Worm (Caenorhabditis elegans) whole organism, L2 larva: ENCODE results near the gene act-1.

Source experiments
- F13H6.1 ChIP-seq: sonication (generic microtip); optimal IDR thresholded peaks from 2 replicates; lab custom pipeline; 2016; ENCODE audit warnings: missing genetic modification characterization, missing compliant biosample characterization
- Y55F3AM.14 ChIP-seq: fragments of 200-800 bp; sonication (Bioruptor generic); optimal IDR thresholded peaks from 2 replicates; lab custom pipeline; 2018; ENCODE audit warnings: mild to moderate bottlenecking, missing genetic modification characterization, missing compliant biosample characterization
- ZK546.5 ChIP-seq: sonication (generic microtip); optimal IDR thresholded peaks from 2 replicates; lab custom pipeline; 2017; ENCODE audit warnings: missing biosample characterization, missing genetic modification characterization
- alr-1 ChIP-seq: fragments of 150-350 bp; optimal IDR thresholded peaks from 2 replicates; lab custom pipeline; 2014; ENCODE audit warnings: missing biosample characterization, missing genetic modification characterization
- aly-2 ChIP-seq: fragments of 150-350 bp; optimal IDR thresholded peaks from 2 replicates; lab custom pipeline; 2014; ENCODE audit warnings: missing biosample characterization, missing genetic modification characterization
- blmp-1 ChIP-seq: sonication (generic microtip); optimal IDR thresholded peaks from 2 replicates; lab custom pipeline; 2017; ENCODE audit warnings: missing genetic modification characterization, mild to moderate bottlenecking, missing compliant biosample characterization, antibody characterized with exemption, moderate library complexity; ENCODE audit not compliant: insufficient read depth
- crh-2 ChIP-seq: sonication (generic microtip); optimal IDR thresholded peaks from 2 replicates; lab custom pipeline; 2017; ENCODE audit warnings: missing biosample characterization, missing genetic modification characterization
- dmd-4 ChIP-seq: sonication (generic microtip); optimal IDR thresholded peaks from 2 replicates; lab custom pipeline; 2017; ENCODE audit warnings: missing biosample characterization, missing genetic modification characterization
- egl-27 ChIP-seq: sonication (generic microtip); optimal IDR thresholded peaks from 3 replicates; lab custom pipeline; 2017; ENCODE audit warnings: missing biosample characterization, missing genetic modification reagents, missing genetic modification characterization
- elt-1 ChIP-seq: fragments of 150-350 bp; optimal IDR thresholded peaks from 2 replicates; lab custom pipeline; 2014; ENCODE audit warnings: missing biosample characterization, missing genetic modification characterization
- fos-1 ChIP-seq: fragments of 150-350 bp; optimal IDR thresholded peaks from 2 replicates; lab custom pipeline; 2014; ENCODE audit warnings: missing biosample characterization, missing genetic modification characterization
- gmeb-1 ChIP-seq: fragments of 150-350 bp; optimal IDR thresholded peaks from 2 replicates; lab custom pipeline; 2014; ENCODE audit warnings: missing biosample characterization, missing genetic modification characterization
- lin-13 ChIP-seq: fragments of 150-350 bp; optimal IDR thresholded peaks from 2 replicates; lab custom pipeline; 2014; ENCODE audit warnings: missing biosample characterization, missing genetic modification reagents, missing genetic modification characterization
- lsy-2 ChIP-seq, 2 experiments: fragments of 150-350 bp in 1 of 2; sonication (generic microtip) in 1 of 2; optimal IDR thresholded peaks; 2 replicates each; lab custom pipeline; 2014 to 2017; ENCODE audit warnings: missing biosample characterization in 2 of 2, missing genetic modification characterization in 2 of 2
- mbf-1 ChIP-seq: sonication (generic microtip); optimal IDR thresholded peaks from 2 replicates; lab custom pipeline; 2017; ENCODE audit warnings: missing biosample characterization, missing genetic modification characterization
- mdl-1 ChIP-seq, 2 experiments: fragments of 150-350 bp in 1 of 2; sonication (generic microtip) in 1 of 2; optimal IDR thresholded peaks; 2 replicates each; lab custom pipeline; 2017; ENCODE audit warnings: missing biosample characterization in 2 of 2, missing genetic modification characterization in 2 of 2
- nhr-11 ChIP-seq: fragments of 150-350 bp; optimal IDR thresholded peaks from 2 replicates; lab custom pipeline; 2014; ENCODE audit warnings: missing biosample characterization, missing genetic modification characterization
- nhr-12 ChIP-seq: fragments of 150-350 bp; optimal IDR thresholded peaks from 2 replicates; lab custom pipeline; 2014; ENCODE audit warnings: missing biosample characterization, missing genetic modification characterization
- nhr-129 ChIP-seq: fragments of 150-350 bp; optimal IDR thresholded peaks from 2 replicates; lab custom pipeline; 2014; ENCODE audit warnings: missing biosample characterization, missing genetic modification characterization
- nhr-21 ChIP-seq: fragments of 150-350 bp; optimal IDR thresholded peaks from 2 replicates; lab custom pipeline; 2014; ENCODE audit warnings: missing biosample characterization, missing genetic modification characterization
- nhr-23 ChIP-seq: fragments of 150-350 bp; optimal IDR thresholded peaks from 2 replicates; lab custom pipeline; 2014; ENCODE audit warnings: missing biosample characterization, missing genetic modification reagents, missing genetic modification characterization
- nhr-25 ChIP-seq: fragments of 150-350 bp; sonication (generic microtip); optimal IDR thresholded peaks from 3 replicates; lab custom pipeline; 2014; ENCODE audit warnings: missing biosample characterization, missing genetic modification characterization
- nhr-6 ChIP-seq: fragments of 150-350 bp; optimal IDR thresholded peaks from 2 replicates; lab custom pipeline; 2014; ENCODE audit warnings: missing biosample characterization, missing genetic modification characterization
- peb-1 ChIP-seq: fragments of 150-350 bp; optimal IDR thresholded peaks from 2 replicates; lab custom pipeline; 2014; ENCODE audit warnings: missing biosample characterization, missing genetic modification characterization
- skn-1 ChIP-seq: sonication (generic microtip); optimal IDR thresholded peaks from 2 replicates; lab custom pipeline; 2017; ENCODE audit warnings: missing biosample characterization, missing genetic modification characterization
- sma-3 ChIP-seq: sonication (generic microtip); optimal IDR thresholded peaks from 2 replicates; lab custom pipeline; 2016; ENCODE audit warnings: missing genetic modification reagents, missing genetic modification characterization, missing compliant biosample characterization
- sma-9 ChIP-seq, 2 experiments: fragments of 150-350 bp in 1 of 2; sonication (generic microtip) in 1 of 2; optimal IDR thresholded peaks; 2 replicates each; lab custom pipeline; 2014 to 2016; ENCODE audit warnings: missing genetic modification characterization in 2 of 2, mild to moderate bottlenecking in 1 of 2, missing biosample characterization in 1 of 2, missing compliant biosample characterization in 1 of 2, missing genetic modification reagents in 1 of 2, moderate library complexity in 1 of 2
- snpc-4 ChIP-seq: fragments of 150-350 bp; optimal IDR thresholded peaks from 2 replicates; lab custom pipeline; 2014; ENCODE audit warnings: missing biosample characterization, missing genetic modification characterization
- unc-39 ChIP-seq: fragments of 150-350 bp; optimal IDR thresholded peaks from 2 replicates; lab custom pipeline; 2014; ENCODE audit warnings: missing biosample characterization, missing genetic modification characterization
- unc-55 ChIP-seq: fragments of 150-350 bp; sonication (generic microtip); optimal IDR thresholded peaks from 3 replicates; lab custom pipeline; 2014; ENCODE audit warnings: missing biosample characterization, missing genetic modification reagents, missing genetic modification characterization
- unc-62 ChIP-seq: fragments of 150-350 bp; optimal IDR thresholded peaks from 2 replicates; lab custom pipeline; 2014; ENCODE audit warnings: missing biosample characterization, missing genetic modification reagents, missing genetic modification characterization
- zag-1 ChIP-seq: fragments of 150-350 bp; optimal IDR thresholded peaks from 2 replicates; lab custom pipeline; 2014; ENCODE audit warnings: missing biosample characterization, missing genetic modification characterization
- ztf-11 ChIP-seq: sonication (generic microtip); optimal IDR thresholded peaks from 2 replicates; lab custom pipeline; 2017; ENCODE audit warnings: missing biosample characterization, missing genetic modification characterization

The act-1 gene

DNA sequence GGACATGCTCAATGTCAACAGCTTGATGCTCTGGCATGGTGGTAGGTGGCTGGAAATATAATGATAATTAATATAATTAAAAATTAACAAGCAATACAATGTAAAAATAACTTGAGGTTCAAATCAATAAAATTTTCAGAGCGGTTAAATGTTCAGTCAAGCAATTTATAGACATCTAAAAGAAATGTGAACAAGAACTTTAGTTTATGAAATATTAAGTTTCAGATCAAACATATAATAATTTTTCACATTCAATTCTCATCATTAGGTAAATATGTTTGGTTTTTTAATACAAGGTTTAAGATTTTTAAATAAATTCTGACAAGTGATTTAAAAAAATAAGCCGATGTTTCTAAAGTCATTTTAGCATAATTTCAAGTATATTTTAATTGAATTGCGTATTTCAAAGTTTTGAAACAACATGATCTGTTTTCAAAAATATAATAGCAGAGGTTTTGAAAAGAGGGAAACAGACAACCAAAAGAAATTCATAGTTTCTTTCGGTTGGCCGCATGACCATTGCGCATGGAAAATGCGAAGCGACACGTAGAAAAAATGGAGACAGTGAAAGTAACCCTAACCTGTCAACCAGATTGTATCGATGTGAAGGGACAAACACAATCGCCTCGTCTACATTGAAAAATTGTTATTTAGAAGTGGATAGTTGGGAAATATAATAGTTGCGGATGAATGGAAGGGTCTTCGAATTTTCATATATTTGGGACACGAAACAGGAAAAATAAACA is 20.4 kb upstream of the act-1 start, which contains the start of gene T04C12.11:
TSS of gene T04C12.11 (minus strand) at position 51 of the 746 bp plus-strand sequence.
- TF ChIP-seq nhr-25 (peak; percentile 64), lsy-2 (tag; optimal IDR thresholded peaks at IDR 0.05; lab: Kevin White, UChicago) (no peak), alr-1 (tag; lab: Kevin White, UChicago) (no peak), mbf-1 (no peak), fos-1 (peak; percentile 12), nhr-6 (peak; percentile 13), blmp-1 (tag; lab: Kevin White, UChicago) (peak; percentile 95), nhr-12 (tag; lab: Kevin White, UChicago) (no peak), nhr-11 (tag; lab: Kevin White, UChicago) (no peak), nhr-129 (peak; percentile 58), crh-2 (tag; lab: Kevin White, UChicago) (peak; percentile 69), sma-9 (GFP tag; optimal IDR thresholded peaks at IDR 0.05; lab: Kevin White, UChicago) (no peak), sma-9 (tag; optimal IDR thresholded peaks at IDR 0.05; lab: Kevin White, UChicago) (no peak), skn-1 (tag; lab: Kevin White, UChicago) (no peak), elt-1 (no peak)

DNA sequence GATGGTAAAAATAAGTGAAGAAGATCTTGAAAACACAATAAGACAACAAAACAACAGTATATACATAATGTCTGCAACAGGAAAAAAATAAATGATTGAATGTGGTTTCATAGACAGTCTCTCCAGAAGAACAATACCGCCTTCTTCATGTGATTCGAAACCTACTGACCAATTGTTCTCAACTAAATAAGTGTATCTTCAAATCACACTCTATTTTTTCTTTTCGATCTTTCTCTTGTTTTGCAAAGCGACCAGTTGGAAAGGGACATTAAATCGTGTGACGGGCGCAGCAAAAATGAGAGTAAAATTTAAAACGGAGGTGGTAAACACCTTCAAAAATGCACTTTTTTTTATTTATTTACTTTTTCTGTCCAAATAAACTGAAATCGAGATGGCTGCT is 19.0 kb upstream of the act-1 start:
- TF ChIP-seq mdl-1 (tag; optimal IDR thresholded peaks at IDR 0.05; lab: Kevin White, UChicago) (no peak), nhr-25 (peak; percentile 23), nhr-129 (peak; percentile 6), aly-2 (no peak)
- TF ChIP-seq, all 48 proteins: peak for 2

DNA sequence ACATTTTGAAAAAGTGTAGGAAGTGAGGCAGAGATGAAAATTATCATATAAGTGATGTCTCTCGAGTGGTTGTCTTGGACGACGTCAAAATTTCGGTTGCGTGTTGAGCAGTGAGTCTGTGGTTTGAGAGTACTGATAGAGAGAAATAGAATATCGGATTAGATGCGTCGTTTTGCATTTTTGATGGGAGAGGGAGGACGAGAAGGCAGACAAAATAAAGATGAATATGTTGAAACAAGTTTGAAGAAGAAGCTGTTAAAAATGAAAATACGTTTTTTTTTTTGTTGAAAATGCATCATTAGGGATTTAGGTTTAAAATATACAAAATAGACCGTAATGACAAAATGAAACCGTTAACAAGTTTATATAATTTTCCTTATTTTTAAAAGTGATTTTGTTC is 17.7 kb upstream of the act-1 start, which contains the start of gene T04C12.9:
TSS of gene T04C12.9 (minus strand) at position 101 of the 400 bp plus-strand sequence.
- TF ChIP-seq lsy-2 (tag; optimal IDR thresholded peaks at IDR 0.05; lab: Kevin White, UChicago) = no peak
- TF ChIP-seq unc-55 (GFP tag; lab: Kevin White, UChicago) = peak; percentile 34
- TF ChIP-seq F13H6.1 = no peak
- TF ChIP-seq peb-1 (tag; lab: Kevin White, UChicago) = no peak

DNA sequence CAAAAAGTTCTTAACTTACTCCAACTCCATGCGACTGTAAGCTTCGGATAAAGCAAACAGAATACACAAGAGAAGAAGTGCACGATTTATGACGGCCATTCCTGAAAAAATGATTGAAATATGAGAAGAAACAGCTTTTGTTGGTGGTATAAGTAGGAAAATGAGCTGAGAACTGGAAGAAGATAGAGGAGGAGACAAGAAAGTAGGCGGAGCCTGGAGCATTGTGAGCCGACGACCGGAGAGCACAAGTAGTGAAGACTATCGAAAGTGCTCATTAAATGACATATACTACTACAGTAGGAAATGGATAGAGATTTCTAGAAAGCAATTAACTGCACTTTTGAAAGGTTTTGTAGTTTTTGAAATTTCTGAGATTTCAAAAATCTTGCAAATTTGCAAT is 15.3 kb upstream of the act-1 start, which contains the start of gene nlp-80:
TSS of gene nlp-80 (minus strand) at position 101 of the 400 bp plus-strand sequence.
- TF ChIP-seq unc-39 (tag; lab: Kevin White, UChicago) = no peak
- TF ChIP-seq dmd-4 = no peak
- no peak for TF ChIP-seq peb-1 (tag; lab: Kevin White, UChicago)
- no peak for TF ChIP-seq Y55F3AM.14 (GFP tag; lab: Kevin White, UChicago)
- no peak for TF ChIP-seq nhr-25
- no peak for TF ChIP-seq nhr-12 (tag; lab: Kevin White, UChicago)

DNA sequence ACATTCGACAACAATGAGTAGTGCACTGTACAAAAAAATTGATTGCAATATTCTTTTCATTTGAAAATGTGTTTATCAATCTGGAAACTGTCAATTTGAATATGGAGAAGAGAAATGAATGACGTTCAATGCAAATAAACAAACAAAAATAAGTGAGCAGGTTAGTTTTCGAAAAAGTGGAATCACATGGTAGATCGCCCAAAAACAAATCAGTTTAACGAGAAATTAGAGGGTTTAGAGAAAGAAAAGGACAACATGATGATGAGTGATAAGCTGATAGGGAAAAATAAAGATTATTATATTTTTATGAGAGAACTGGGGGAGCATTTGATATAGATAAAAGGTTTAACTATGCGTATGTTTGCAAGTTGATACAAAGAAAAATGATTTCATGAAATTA is 11.6 kb upstream of the act-1 start, which contains the start of gene T04C12.8:
TSS of gene T04C12.8 (minus strand) at position 82 of the 400 bp plus-strand sequence.
- TF ChIP-seq alr-1 (tag; lab: Kevin White, UChicago) (no peak), blmp-1 (tag; lab: Kevin White, UChicago) (no peak), mdl-1 (tag; optimal IDR thresholded peaks at IDR 0.05; lab: Kevin White, UChicago) (peak in 1 of 2 experiments; percentile 33), nhr-21 (tag; lab: Kevin White, UChicago) (peak; percentile 5), skn-1 (tag; lab: Kevin White, UChicago) (peak; percentile 78), ztf-11 (tag; lab: Kevin White, UChicago) (no peak), nhr-129 (no peak), egl-27 (tag; lab: Kevin White, UChicago) (peak; percentile 15), dmd-4 (no peak), sma-9 (GFP tag; optimal IDR thresholded peaks at IDR 0.05; lab: Kevin White, UChicago) (peak; percentile 51), sma-9 (tag; optimal IDR thresholded peaks at IDR 0.05; lab: Kevin White, UChicago) (no peak), sma-3 (GFP tag; lab: Kevin White, UChicago) (peak; percentile 11), zag-1 (tag; lab: Kevin White, UChicago) (no peak), ZK546.5 (tag; lab: Kevin White, UChicago) (no peak), snpc-4 (no peak), lin-13 (GFP tag; lab: Kevin White, UChicago) (no peak), nhr-23 (tag; lab: Kevin White, UChicago) (no peak), F13H6.1 (peak; percentile 31), nhr-25 (peak; percentile 13), fos-1 (peak; percentile 86), unc-62 (GFP tag; lab: Kevin White, UChicago) (no peak), gmeb-1 (tag; lab: Kevin White, UChicago) (peak; percentile 18), crh-2 (tag; lab: Kevin White, UChicago) (peak; percentile 62), lsy-2 (tag; optimal IDR thresholded peaks at IDR 0.05; lab: Kevin White, UChicago) (peak in 1 of 2 experiments; percentile 46)
